Fruit fly (Drosophila melanogaster) whole organism, prepupa: ENCODE data around the gene topi.

ENCODE experiments used
- CG10631 ChIP-seq: fragments of 200-800 bp; sonication (Bioruptor generic); optimal IDR thresholded peaks from 2 replicates; lab custom pipeline; 2016; ENCODE audit warnings: missing biosample characterization, missing genetic modification characterization
- CG11762 ChIP-seq: fragments of 200-800 bp; sonication (Bioruptor generic); optimal IDR thresholded peaks from 3 replicates; lab custom pipeline; 2016; ENCODE audit warnings: missing biosample characterization, missing genetic modification characterization; ENCODE audit not compliant: insufficient read depth
- CG31627 ChIP-seq: fragments of 200-800 bp; sonication (Bioruptor generic); optimal IDR thresholded peaks from 3 replicates; lab custom pipeline; 2016; ENCODE audit warnings: missing biosample characterization, missing genetic modification characterization
- CG8632 ChIP-seq: fragments of 200-800 bp; sonication (Bioruptor generic); optimal IDR thresholded peaks from 3 replicates; lab custom pipeline; 2016; ENCODE audit warnings: missing biosample characterization, missing genetic modification characterization
- eg ChIP-seq: fragments of 200-800 bp; sonication (Bioruptor generic); IDR thresholded peaks from 3 replicates; pipeline ENCODE4 v1.3.6; 2022; ENCODE audit warnings: missing biosample characterization, missing genetic modification characterization
- fd85E ChIP-seq: fragments of 200-800 bp; sonication (Bioruptor generic); optimal IDR thresholded peaks from 3 replicates; lab custom pipeline; 2016; ENCODE audit warnings: missing biosample characterization, missing genetic modification characterization
- spab ChIP-seq: fragments of 200-800 bp; sonication (Bioruptor generic); optimal IDR thresholded peaks from 2 replicates; lab custom pipeline; 2017; ENCODE audit warnings: missing biosample characterization, mild to moderate bottlenecking, missing genetic modification characterization, missing genetic modification reagents

- TF ChIP-seq CG10631 (GFP tag; lab: Kevin White, UChicago) (no peak), eg (GFP tag; lab: Robert Waterston, UW) (no peak), CG11762 (GFP tag; lab: Kevin White, UChicago) (no peak), CG31627 (no peak), fd85E (GFP tag; lab: Kevin White, UChicago) (no peak), CG8632 (GFP tag; lab: Kevin White, UChicago) (no peak), spab (GFP tag; lab: Kevin White, UChicago) (no peak)
Observed at dm6 chr3R:9774821-9775220, at the start of gene topi.
